Fruit fly (Drosophila melanogaster): ENCODE data around the gene CG5989.

DNA sequence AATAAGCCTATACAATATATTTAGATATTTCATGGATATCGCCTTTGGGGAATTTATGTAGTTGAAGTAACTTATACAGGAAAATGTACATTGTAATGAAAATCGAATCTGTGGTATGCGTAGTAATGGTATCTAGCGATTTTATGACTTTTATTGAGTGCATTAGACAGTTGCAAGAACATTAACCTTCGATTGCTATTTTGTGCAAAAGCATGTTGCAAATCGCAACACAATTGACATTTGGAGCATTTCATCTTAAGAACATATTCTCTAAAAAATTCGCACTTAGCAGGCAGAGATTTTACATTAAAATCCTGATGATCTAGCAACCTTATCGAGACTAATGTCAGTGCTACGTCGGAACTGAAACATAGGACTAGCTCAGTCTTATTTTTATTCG lies 15.6 kb upstream of the CG5989 start, which contains the start of gene S-Lap2:
- TF ChIP-seq CG8301 (tag; optimal IDR thresholded peaks at IDR 0.05) (no peak), CG15710 (tag; optimal IDR thresholded peaks at IDR 0.05) (no peak), CG10348 (GFP tag; IDR thresholded peaks at IDR 0.05) (no peak), CG32121 (GFP tag; IDR thresholded peaks at IDR 0.05) (no peak), CG12605 (GFP tag; IDR thresholded peaks at IDR 0.05) (no peak), CG4496 (GFP tag; IDR thresholded peaks at IDR 0.05) (no peak), Ets98B (GFP tag; IDR thresholded peaks at IDR 0.05) (no peak), CG14655 (GFP tag; optimal IDR thresholded peaks at IDR 0.05) (no peak), CG8159 (tag; optimal IDR thresholded peaks at IDR 0.05) (no peak), CG13204 (GFP tag; optimal IDR thresholded peaks at IDR 0.05) (no peak)

Measured in whole organism, pupa.